Worm (Caenorhabditis elegans) whole organism, midembryonic: ENCODE data around the gene Y38H8A.2.

Source experiments
- T22C8.4 ChIP-seq: fragments of 200-800 bp; sonication (Bioruptor generic); IDR thresholded peaks from 2 replicates; pipeline ENCODE4 v1.3.6; 2022; ENCODE audit warnings: missing genetic modification characterization, missing compliant biosample characterization
- cog-1 ChIP-seq: sonication (generic microtip); optimal IDR thresholded peaks from 2 replicates; lab custom pipeline; 2016; ENCODE audit warnings: missing genetic modification characterization, missing compliant biosample characterization
- flt-1 ChIP-seq: fragments of 200-800 bp; sonication (Bioruptor generic); IDR thresholded peaks from 2 replicates; pipeline ENCODE4 v1.3.6; 2022; ENCODE audit warnings: missing genetic modification characterization, missing compliant biosample characterization
- klf-2 ChIP-seq: fragments of 200-800 bp; sonication (Bioruptor generic); conservative IDR thresholded peaks from 2 replicates; pipeline ENCODE4 v1.3.6; 2022; ENCODE audit warnings: missing genetic modification reagents, missing genetic modification characterization, missing compliant biosample characterization
- ref-1 ChIP-seq: fragments of 200-800 bp; sonication (Bioruptor generic); conservative IDR thresholded peaks from 2 replicates; pipeline ENCODE4 v1.3.6; 2022; ENCODE audit warnings: missing genetic modification reagents, missing genetic modification characterization, missing compliant biosample characterization
- tab-1 ChIP-seq: fragments of 200-800 bp; sonication (Bioruptor generic); IDR thresholded peaks from 2 replicates; pipeline ENCODE4 v1.3.6; 2022; ENCODE audit warnings: missing genetic modification characterization, missing compliant biosample characterization
- ztf-23 ChIP-seq: fragments of 200-800 bp; sonication (Bioruptor generic); IDR thresholded peaks from 2 replicates; pipeline ENCODE4 v1.3.6; 2022; ENCODE audit warnings: missing genetic modification reagents, missing genetic modification characterization, missing compliant biosample characterization
- ztf-29 ChIP-seq: fragments of 200-800 bp; sonication (Bioruptor generic); IDR thresholded peaks from 2 replicates; pipeline ENCODE4 v1.3.6; 2022; ENCODE audit warnings: missing genetic modification reagents, missing genetic modification characterization, missing compliant biosample characterization

ce11 chrIV:13492271-13492670 lies 18.0 kb downstream of the Y38H8A.2 start, which contains the start of gene Y45F10A.7:
- TF ChIP-seq flt-1 (GFP tag; lab: Robert Waterston, UW) (no peak), ztf-29 (no peak), cog-1 (no peak), ref-1 (no peak), tab-1 (GFP tag; lab: Robert Waterston, UW) (no peak), klf-2 (no peak), ztf-23 (GFP tag; lab: Robert Waterston, UW) (no peak), T22C8.4 (GFP tag; lab: Robert Waterston, UW) (no peak)
